Fruit fly (Drosophila melanogaster) whole organism, embryonic: ENCODE data around the gene Cenp-C.
A peak's percentile ranks its signal among the peaks of the same experiment; 100 is the strongest.

Experiments
- Abd-B ChIP-seq: fragments of 200-800 bp; sonication (Bioruptor generic); optimal IDR thresholded peaks from 2 replicates; lab custom pipeline; 2018; ENCODE audit warnings: missing biosample characterization, mild to moderate bottlenecking, missing genetic modification characterization, moderate library complexity
- Asciz ChIP-seq: fragments of 200-800 bp; sonication (Bioruptor generic); optimal IDR thresholded peaks from 2 replicates; lab custom pipeline; 2017; ENCODE audit warnings: missing biosample characterization, mild to moderate bottlenecking, missing genetic modification characterization, missing genetic modification reagents
- B-H1 ChIP-seq: fragments of 200-800 bp; sonication (Bioruptor generic); IDR thresholded peaks from 3 replicates; pipeline ENCODE4 v1.3.6; 2022; ENCODE audit warnings: missing biosample characterization, missing genetic modification characterization
- Bgb ChIP-seq: fragments of 200-800 bp; sonication (Bioruptor generic); IDR thresholded peaks from 2 replicates; pipeline ENCODE4 v1.3.6; 2022; ENCODE audit warnings: missing biosample characterization, missing genetic modification characterization; ENCODE audit not compliant: partially characterized antibody
- CG10366 ChIP-seq: fragments of 200-800 bp; sonication (Bioruptor generic); IDR thresholded peaks from 2 replicates; pipeline ENCODE4 v1.3.6; 2022; ENCODE audit warnings: missing biosample characterization, missing genetic modification characterization
- CG12236 ChIP-seq: fragments of 200-800 bp; sonication (Bioruptor generic); optimal IDR thresholded peaks from 2 replicates; lab custom pipeline; 2016; ENCODE audit warnings: missing biosample characterization, missing genetic modification characterization
- CG12299 ChIP-seq: fragments of 200-800 bp; sonication (Bioruptor generic); optimal IDR thresholded peaks from 2 replicates; lab custom pipeline; 2018; ENCODE audit warnings: missing biosample characterization, mild to moderate bottlenecking, missing genetic modification characterization
- CG13287 ChIP-seq: fragments of 200-800 bp; sonication (Bioruptor generic); IDR thresholded peaks from 2 replicates; pipeline ENCODE4 v1.3.6; 2022; ENCODE audit warnings: missing biosample characterization, missing genetic modification characterization; ENCODE audit not compliant: partially characterized antibody
- CG14860 ChIP-seq: fragments of 200-800 bp; sonication (Bioruptor generic); IDR thresholded peaks from 3 replicates; pipeline ENCODE4 v1.3.6; 2022; ENCODE audit warnings: missing biosample characterization, missing genetic modification characterization; ENCODE audit not compliant: partially characterized antibody
- CG15269 ChIP-seq: fragments of 200-800 bp; sonication (Bioruptor generic); optimal IDR thresholded peaks from 2 replicates; lab custom pipeline; 2018; ENCODE audit warnings: missing biosample characterization, mild to moderate bottlenecking, missing genetic modification characterization, moderate library complexity
- CG15696 ChIP-seq: fragments of 200-800 bp; sonication (Bioruptor generic); optimal IDR thresholded peaks from 2 replicates; lab custom pipeline; 2019; ENCODE audit warnings: missing biosample characterization, mild to moderate bottlenecking, missing genetic modification characterization, moderate library complexity
- CG16813 ChIP-seq: fragments of 200-800 bp; sonication (Bioruptor generic); IDR thresholded peaks from 3 replicates; pipeline ENCODE4 v1.3.6; 2022; ENCODE audit warnings: missing biosample characterization, missing genetic modification characterization; ENCODE audit not compliant: partially characterized antibody
- CG17802 ChIP-seq: fragments of 200-800 bp; sonication (Bioruptor generic); optimal IDR thresholded peaks from 2 replicates; lab custom pipeline; 2018; ENCODE audit warnings: missing biosample characterization, mild to moderate bottlenecking, missing genetic modification characterization, moderate library complexity
- CG2889 ChIP-seq: fragments of 200-800 bp; sonication (Bioruptor generic); IDR thresholded peaks from 3 replicates; pipeline ENCODE4 v1.3.6; 2022; ENCODE audit warnings: missing biosample characterization, missing genetic modification characterization
- CG30020 ChIP-seq: fragments of 200-800 bp; optimal IDR thresholded peaks from 2 replicates; lab custom pipeline; 2019; ENCODE audit warnings: missing biosample characterization, mild to moderate bottlenecking, missing genetic modification characterization, moderate library complexity
- CG34422 ChIP-seq: fragments of 200-800 bp; sonication (Bioruptor generic); IDR thresholded peaks from 3 replicates; pipeline ENCODE4 v1.3.6; 2022; ENCODE audit warnings: missing biosample characterization, missing genetic modification characterization
- CG3847 ChIP-seq: fragments of 200-800 bp; sonication (Bioruptor generic); IDR thresholded peaks from 2 replicates; pipeline ENCODE4 v1.3.6; 2022; ENCODE audit warnings: missing biosample characterization, missing genetic modification characterization
- CG4617 ChIP-seq: fragments of 200-800 bp; sonication (Bioruptor generic); optimal IDR thresholded peaks from 3 replicates; lab custom pipeline; 2016; ENCODE audit warnings: missing biosample characterization, missing genetic modification characterization, borderline replicate concordance
- CG6654 ChIP-seq: fragments of 200-800 bp; sonication (Bioruptor generic); optimal IDR thresholded peaks from 2 replicates; lab custom pipeline; 2017; ENCODE audit warnings: missing biosample characterization, mild to moderate bottlenecking, missing genetic modification characterization
- CG7357 ChIP-seq: fragments of 200-800 bp; sonication (Bioruptor generic); IDR thresholded peaks from 3 replicates; pipeline ENCODE4 v1.3.6; 2022; ENCODE audit warnings: missing biosample characterization, missing genetic modification characterization
- CG7745 ChIP-seq: fragments of 200-800 bp; sonication (Bioruptor generic); optimal IDR thresholded peaks from 2 replicates; lab custom pipeline; 2018; ENCODE audit warnings: missing biosample characterization, mild to moderate bottlenecking, missing genetic modification characterization, moderate library complexity
- CG8290 ChIP-seq, 3 experiments: fragments of 200-800 bp; sonication (Bioruptor generic); optimal IDR thresholded peaks; 2 replicates each; lab custom pipeline; 2016 to 2019; ENCODE audit warnings: missing biosample characterization in 3 of 3, missing genetic modification characterization in 3 of 3, mild to moderate bottlenecking in 2 of 3, moderate library complexity in 1 of 3
- CG8359 ChIP-seq: fragments of 200-800 bp; sonication (Bioruptor generic); optimal IDR thresholded peaks from 2 replicates; lab custom pipeline; 2017; ENCODE audit warnings: missing biosample characterization, mild to moderate bottlenecking, missing genetic modification characterization, borderline replicate concordance
- CG9876 ChIP-seq: fragments of 200-800 bp; sonication (Bioruptor generic); optimal IDR thresholded peaks from 2 replicates; lab custom pipeline; 2016; ENCODE audit warnings: missing biosample characterization, missing genetic modification characterization
- CoRest ChIP-seq: fragments of 200-800 bp; sonication (Bioruptor generic); optimal IDR thresholded peaks from 3 replicates; lab custom pipeline; 2018; ENCODE audit warnings: missing biosample characterization, mild to moderate bottlenecking, missing genetic modification characterization, moderate library complexity
- Dll ChIP-seq: fragments of 200-800 bp; sonication (Bioruptor generic); IDR thresholded peaks from 4 replicates; pipeline ENCODE4 v1.3.6; 2022; ENCODE audit warnings: missing biosample characterization, missing genetic modification characterization; ENCODE audit not compliant: partially characterized antibody
- Doc2 ChIP-seq: fragments of 200-800 bp; sonication (Bioruptor generic); IDR thresholded peaks from 2 replicates; pipeline ENCODE4 v1.3.6; 2022; ENCODE audit warnings: missing biosample characterization, missing genetic modification characterization
- GATAe ChIP-seq: fragments of 200-800 bp; sonication (Bioruptor generic); conservative IDR thresholded peaks from 2 replicates; pipeline ENCODE4 v1.3.6; 2022; ENCODE audit warnings: missing biosample characterization, missing genetic modification characterization
- HHEX ChIP-seq: fragments of 200-800 bp; sonication (Bioruptor generic); optimal IDR thresholded peaks from 3 replicates; lab custom pipeline; 2017; ENCODE audit warnings: missing biosample characterization, mild to moderate bottlenecking, missing genetic modification characterization, missing genetic modification reagents
- HmgZ ChIP-seq: fragments of 200-800 bp; sonication (Bioruptor generic); optimal IDR thresholded peaks from 2 replicates; lab custom pipeline; 2018; ENCODE audit warnings: missing biosample characterization, mild to moderate bottlenecking, missing genetic modification characterization
- Med ChIP-seq: fragments of 200-800 bp; sonication (Bioruptor generic); peaks from one replicate; lab custom pipeline; 2016; ENCODE audit warnings: missing biosample characterization, missing genetic modification characterization, mild to moderate bottlenecking, inconsistent platforms, moderate library complexity
- Meics ChIP-seq: fragments of 200-800 bp; sonication (Bioruptor generic); optimal IDR thresholded peaks from 2 replicates; lab custom pipeline; 2017; ENCODE audit warnings: missing biosample characterization, mild to moderate bottlenecking, missing genetic modification characterization
- Sox102F ChIP-seq: fragments of 200-800 bp; sonication (Bioruptor generic); optimal IDR thresholded peaks from 2 replicates; lab custom pipeline; 2018; ENCODE audit warnings: missing biosample characterization, mild to moderate bottlenecking, missing genetic modification characterization, moderate library complexity
- amos ChIP-seq: fragments of 200-800 bp; sonication (Bioruptor generic); IDR thresholded peaks from 2 replicates; pipeline ENCODE4 v1.3.6; 2022; ENCODE audit warnings: missing biosample characterization, missing genetic modification characterization; ENCODE audit not compliant: partially characterized antibody
- bbx ChIP-seq: fragments of 200-800 bp; sonication (Bioruptor generic); IDR thresholded peaks from 2 replicates; pipeline ENCODE4 v1.3.6; 2022; ENCODE audit warnings: missing biosample characterization, missing genetic modification characterization; ENCODE audit not compliant: partially characterized antibody
- chinmo ChIP-seq: fragments of 200-800 bp; sonication (Bioruptor generic); IDR thresholded peaks from 4 replicates; pipeline ENCODE4 v1.3.6; 2022; ENCODE audit warnings: missing biosample characterization, missing genetic modification characterization; ENCODE audit not compliant: partially characterized antibody
- chm ChIP-seq: fragments of 200-800 bp; sonication (Bioruptor generic); IDR thresholded peaks from 2 replicates; pipeline ENCODE4 v1.3.6; 2022; ENCODE audit warnings: missing biosample characterization, missing genetic modification characterization
- dan ChIP-seq: fragments of 200-800 bp; sonication (Bioruptor generic); IDR thresholded peaks from 2 replicates; pipeline ENCODE4 v1.3.6; 2022; ENCODE audit warnings: missing biosample characterization, missing genetic modification characterization
- dpn ChIP-seq, 2 experiments: fragments of 200-800 bp; sonication (Bioruptor generic); optimal IDR thresholded peaks; 3 replicates each; lab custom pipeline; 2016; ENCODE audit warnings: missing biosample characterization in 2 of 2, missing genetic modification characterization in 2 of 2
- dysf ChIP-seq: fragments of 200-800 bp; sonication (Bioruptor generic); IDR thresholded peaks from 3 replicates; pipeline ENCODE4 v1.3.6; 2022; ENCODE audit warnings: missing biosample characterization, missing genetic modification characterization
- eve ChIP-seq, 2 experiments: fragments of >200 bp; optimal IDR thresholded peaks; 2 replicates each; lab custom pipeline; 2017; ENCODE audit warnings: missing biosample characterization in 2 of 2, missing genetic modification characterization in 2 of 2
- gsb ChIP-seq: fragments of 200-800 bp; sonication (Bioruptor generic); IDR thresholded peaks from 2 replicates; pipeline ENCODE4 v1.3.6; 2022; ENCODE audit warnings: missing biosample characterization, missing genetic modification characterization
- hbn ChIP-seq: fragments of 200-800 bp; sonication (Bioruptor generic); IDR thresholded peaks from 2 replicates; pipeline ENCODE4 v1.3.6; 2022; ENCODE audit warnings: missing biosample characterization, missing genetic modification characterization; ENCODE audit not compliant: partially characterized antibody
- lilli ChIP-seq: fragments of 200-800 bp; sonication (Bioruptor generic); optimal IDR thresholded peaks from 3 replicates; lab custom pipeline; 2016; ENCODE audit warnings: missing biosample characterization, missing genetic modification characterization
- oc ChIP-seq: fragments of 200-800 bp; sonication (Bioruptor generic); optimal IDR thresholded peaks from 2 replicates; lab custom pipeline; 2018; ENCODE audit warnings: missing biosample characterization, mild to moderate bottlenecking, missing genetic modification characterization, moderate library complexity
- pho ChIP-seq: fragments of 200-800 bp; sonication (Bioruptor generic); optimal IDR thresholded peaks from 2 replicates; lab custom pipeline; 2016; ENCODE audit warnings: missing biosample characterization, missing genetic modification characterization
- slbo ChIP-seq: fragments of 200-800 bp; sonication (Bioruptor generic); IDR thresholded peaks from 2 replicates; pipeline ENCODE4 v1.3.6; 2022; ENCODE audit warnings: missing biosample characterization, missing genetic modification characterization
- trh ChIP-seq: fragments of 200-800 bp; sonication (Bioruptor generic); optimal IDR thresholded peaks from 2 replicates; lab custom pipeline; 2016; ENCODE audit warnings: missing biosample characterization, missing genetic modification characterization
- wek ChIP-seq: fragments of 200-800 bp; sonication (Bioruptor generic); optimal IDR thresholded peaks from 3 replicates; lab custom pipeline; 2018; ENCODE audit warnings: missing biosample characterization, mild to moderate bottlenecking, missing genetic modification characterization, moderate library complexity

Gene Cenp-C

dm6 chr3R:8562484-8562886, 1.4 kb upstream of the Cenp-C start, which contains the start of the genes mRpS18A and CG31460 (continued):
- TF ChIP-seq Doc2 (no peak), amos (GFP tag; lab: Robert Waterston, UW) (peak; percentile 65), CG12299 (tag; lab: Kevin White, UChicago) (no peak), CG16813 (GFP tag; lab: Robert Waterston, UW) (peak; percentile 57), bbx (GFP tag; lab: Robert Waterston, UW) (peak; percentile 44; the same call in 1 of the 2 replicates), Asciz (no peak), wek (peak; percentile 6), CG34422 (peak; percentile 38; the same call in 2 of the 3 replicates), slbo (GFP tag; lab: Robert Waterston, UW) (peak; percentile 57; the same call in 1 of the 2 replicates), eve (GFP tag; optimal IDR thresholded peaks at IDR 0.05; lab: Kevin White, UChicago) (no peak), CG15269 (tag; lab: Kevin White, UChicago) (no peak), CoRest (peak; percentile 22), B-H1 (GFP tag; lab: Robert Waterston, UW) (no peak), dysf (no peak), CG9876 (GFP tag; lab: Kevin White, UChicago) (no peak), CG4617 (peak; percentile 52), Bgb (peak; percentile 55), CG12236 (GFP tag; lab: Kevin White, UChicago) (no peak), CG13287 (GFP tag; lab: Robert Waterston, UW) (peak; percentile 86), HHEX (no peak), dpn (GFP tag; optimal IDR thresholded peaks at IDR 0.05; lab: Kevin White, UChicago) (no peak), CG17802 (tag; lab: Kevin White, UChicago) (no peak), CG15696 (no peak), CG14860 (peak; percentile 54; the same call in 2 of the 3 replicates), CG8290 (GFP tag; optimal IDR thresholded peaks at IDR 0.05; lab: Kevin White, UChicago) (no peak), CG8290 (tag; optimal IDR thresholded peaks at IDR 0.05; lab: Kevin White, UChicago) (no peak), pho (GFP tag; lab: Kevin White, UChicago) (no peak), CG6654 (GFP tag; lab: Kevin White, UChicago) (no peak), Abd-B (peak; percentile 30), Med (GFP tag; lab: Kevin White, UChicago) (peak; percentile 57), CG3847 (GFP tag; lab: Robert Waterston, UW) (0 out of 2 replicates have a peak, but pooled peaks have one; percentile 8), Sox102F (GFP tag; lab: Kevin White, UChicago) (peak; percentile 1), gsb (GFP tag; lab: Robert Waterston, UW) (no peak), Dll (GFP tag; lab: Robert Waterston, UW) (peak; percentile 87), CG30020 (tag; lab: Kevin White, UChicago) (peak; percentile 14), Meics (GFP tag; lab: Kevin White, UChicago) (no peak), CG8359 (GFP tag; lab: Kevin White, UChicago) (no peak), dan (GFP tag; lab: Robert Waterston, UW) (no peak), chinmo (no peak), oc (tag; lab: Kevin White, UChicago) (no peak), CG7357 (GFP tag; lab: Robert Waterston, UW) (no peak), GATAe (GFP tag; lab: Robert Waterston, UW) (no peak), HmgZ (peak; percentile 28), hbn (GFP tag; lab: Robert Waterston, UW) (peak; percentile 59; the same call in 1 of the 2 replicates), CG7745 (tag; lab: Kevin White, UChicago) (no peak), lilli (GFP tag; lab: Kevin White, UChicago) (peak; percentile 33), CG2889 (no peak), trh (GFP tag; lab: Kevin White, UChicago) (no peak), chm (GFP tag; lab: Robert Waterston, UW) (no peak), CG10366 (GFP tag; lab: Robert Waterston, UW) (0 out of 2 replicates have a peak, but pooled peaks have one; percentile 9)
